Worm (Caenorhabditis elegans) whole organism, young adult: Measurements from ENCODE around the gene oma-1.

Experiments
- B0019.2 ChIP-seq: fragments of 200-800 bp; sonication (Bioruptor generic); conservative IDR thresholded peaks from 2 replicates; pipeline ENCODE4 v1.3.6; 2022; ENCODE audit warnings: missing genetic modification reagents, missing genetic modification characterization, missing compliant biosample characterization
- B0336.3 ChIP-seq: fragments of 200-800 bp; sonication (Bioruptor generic); IDR thresholded peaks from 2 replicates; pipeline ENCODE4 v1.3.6; 2022; ENCODE audit warnings: missing genetic modification characterization, missing compliant biosample characterization
- C17E4.6 ChIP-seq: fragments of 200-800 bp; sonication (Bioruptor generic); IDR thresholded peaks from 2 replicates; pipeline ENCODE4 v1.3.6; 2022; ENCODE audit warnings: missing genetic modification reagents, missing genetic modification characterization, missing compliant biosample characterization
- F49E8.2 ChIP-seq: sonication (generic microtip); optimal IDR thresholded peaks from 3 replicates; lab custom pipeline; 2017; ENCODE audit warnings: missing genetic modification characterization, mild to moderate bottlenecking, missing compliant biosample characterization, antibody characterized with exemption, moderate library complexity; ENCODE audit not compliant: insufficient read depth
- F57C9.4 ChIP-seq: sonication (generic microtip); optimal IDR thresholded peaks from 2 replicates; lab custom pipeline; 2017; ENCODE audit warnings: mild to moderate bottlenecking, missing genetic modification characterization, missing compliant biosample characterization
- K11D2.4 ChIP-seq: fragments of 200-800 bp; sonication (Bioruptor generic); IDR thresholded peaks from 2 replicates; pipeline ENCODE4 v1.3.6; 2022; ENCODE audit warnings: missing genetic modification reagents, missing genetic modification characterization, missing compliant biosample characterization
- Y95B8A.8 ChIP-seq: fragments of 200-800 bp; sonication (Bioruptor generic); IDR thresholded peaks from 2 replicates; pipeline ENCODE4 v1.3.6; 2022; ENCODE audit warnings: missing genetic modification reagents, missing genetic modification characterization, missing compliant biosample characterization
- ZK185.1 ChIP-seq: sonication (generic microtip); optimal IDR thresholded peaks from 2 replicates; lab custom pipeline; 2016; ENCODE audit warnings: mild to moderate bottlenecking, missing genetic modification characterization, missing compliant biosample characterization; ENCODE audit not compliant: poor library complexity, severe bottlenecking
- akir-1 ChIP-seq: fragments of 200-800 bp; sonication (Bioruptor generic); optimal IDR thresholded peaks from 2 replicates; lab custom pipeline; 2018; ENCODE audit warnings: mild to moderate bottlenecking, missing genetic modification characterization, moderate library complexity, missing compliant biosample characterization
- aptf-3 ChIP-seq: fragments of 200-800 bp; sonication (Bioruptor generic); IDR thresholded peaks from 2 replicates; pipeline ENCODE4 v1.3.6; 2022; ENCODE audit warnings: missing genetic modification characterization, missing compliant biosample characterization
- athp-1 ChIP-seq: sonication (generic microtip); optimal IDR thresholded peaks from 2 replicates; lab custom pipeline; 2017; ENCODE audit warnings: mild to moderate bottlenecking, missing genetic modification characterization, missing compliant biosample characterization
- bed-1 ChIP-seq: fragments of 200-800 bp; sonication (Bioruptor generic); IDR thresholded peaks from 2 replicates; pipeline ENCODE4 v1.3.6; 2022; ENCODE audit warnings: missing genetic modification reagents, missing genetic modification characterization, missing compliant biosample characterization
- bed-2 ChIP-seq: fragments of 200-800 bp; sonication (Bioruptor generic); IDR thresholded peaks from 2 replicates; pipeline ENCODE4 v1.3.6; 2022; ENCODE audit warnings: missing genetic modification reagents, missing genetic modification characterization, missing compliant biosample characterization
- cebp-1 ChIP-seq, 2 experiments: fragments of 200-800 bp in 1 of 2; sonication (Bioruptor generic) in 1 of 2; sonication (generic microtip) in 1 of 2; IDR thresholded peaks in 1 of 2; optimal IDR thresholded peaks in 1 of 2; 2 replicates each; pipeline versions ENCODE4 v1.3.6 to Lab custom; 2017 to 2022; ENCODE audit warnings: missing compliant biosample characterization in 2 of 2, missing genetic modification characterization in 2 of 2, mild to moderate bottlenecking in 1 of 2, missing genetic modification reagents in 1 of 2, moderate library complexity in 1 of 2
- cebp-2 ChIP-seq: fragments of 200-800 bp; sonication (Bioruptor generic); IDR thresholded peaks from 2 replicates; pipeline ENCODE4 v1.3.6; 2022; ENCODE audit warnings: missing genetic modification characterization, missing compliant biosample characterization
- ceh-27 ChIP-seq: fragments of 200-800 bp; sonication (Bioruptor generic); optimal IDR thresholded peaks from 2 replicates; lab custom pipeline; 2018; ENCODE audit warnings: mild to moderate bottlenecking, missing genetic modification characterization, moderate library complexity, missing compliant biosample characterization
- chd-7 ChIP-seq: sonication (generic microtip); optimal IDR thresholded peaks from 2 replicates; lab custom pipeline; 2016; ENCODE audit warnings: mild to moderate bottlenecking, missing genetic modification characterization, moderate library complexity, missing compliant biosample characterization
- die-1 ChIP-seq: sonication (generic microtip); optimal IDR thresholded peaks from 2 replicates; lab custom pipeline; 2016; ENCODE audit warnings: missing genotype, mild to moderate bottlenecking, missing genetic modification characterization, missing compliant biosample characterization
- dpl-1 ChIP-seq: fragments of 150-350 bp; optimal IDR thresholded peaks from 2 replicates; lab custom pipeline; 2014; ENCODE audit warnings: missing biosample characterization, missing genetic modification reagents, missing genetic modification characterization
- egl-44 ChIP-seq: fragments of 200-800 bp; sonication (Bioruptor generic); IDR thresholded peaks from 2 replicates; pipeline ENCODE4 v1.3.6; 2022; ENCODE audit warnings: missing genetic modification reagents, missing genetic modification characterization, missing compliant biosample characterization
- ekl-4 ChIP-seq: fragments of 200-800 bp; sonication (Bioruptor generic); IDR thresholded peaks from 2 replicates; pipeline ENCODE4 v1.3.6; 2022; ENCODE audit warnings: missing genetic modification reagents, missing genetic modification characterization, missing compliant biosample characterization
- ets-4 ChIP-seq: fragments of 200-800 bp; sonication (Bioruptor generic); optimal IDR thresholded peaks from 2 replicates; lab custom pipeline; 2018; ENCODE audit warnings: mild to moderate bottlenecking, missing genetic modification characterization, missing compliant biosample characterization
- gei-17 ChIP-seq: fragments of 200-800 bp; sonication (Bioruptor generic); optimal IDR thresholded peaks from 2 replicates; lab custom pipeline; 2018; ENCODE audit warnings: mild to moderate bottlenecking, missing genetic modification characterization, missing compliant biosample characterization
- hlh-26 ChIP-seq: fragments of 200-800 bp; sonication (Bioruptor generic); conservative IDR thresholded peaks from 2 replicates; pipeline ENCODE4 v1.3.6; 2022; ENCODE audit warnings: missing genetic modification reagents, missing genetic modification characterization, missing compliant biosample characterization
- hmg-20 ChIP-seq: fragments of 200-800 bp; sonication (Bioruptor generic); IDR thresholded peaks from 2 replicates; pipeline ENCODE4 v1.3.6; 2022; ENCODE audit warnings: missing genetic modification reagents, missing genetic modification characterization, missing compliant biosample characterization
- lin-40 ChIP-seq: sonication (generic microtip); optimal IDR thresholded peaks from 2 replicates; lab custom pipeline; 2016; ENCODE audit warnings: missing genetic modification characterization, mild to moderate bottlenecking, missing compliant biosample characterization, missing genotype, missing genetic modification reagents
- lir-1 ChIP-seq: fragments of 200-800 bp; sonication (Bioruptor generic); conservative IDR thresholded peaks from 2 replicates; pipeline ENCODE4 v1.3.6; 2022; ENCODE audit warnings: missing genetic modification reagents, missing genetic modification characterization, missing compliant biosample characterization
- lsl-1 ChIP-seq: fragments of 200-800 bp; sonication (Bioruptor generic); optimal IDR thresholded peaks from 2 replicates; lab custom pipeline; 2018; ENCODE audit warnings: mild to moderate bottlenecking, missing genetic modification characterization, moderate library complexity, missing compliant biosample characterization
- madf-10 ChIP-seq: sonication (generic microtip); optimal IDR thresholded peaks from 2 replicates; lab custom pipeline; 2016; ENCODE audit warnings: mild to moderate bottlenecking, missing genetic modification characterization, missing compliant biosample characterization
- madf-3 ChIP-seq: fragments of 200-800 bp; sonication (Bioruptor generic); IDR thresholded peaks from 2 replicates; pipeline ENCODE4 v1.3.6; 2022; ENCODE audit warnings: missing genetic modification reagents, missing genetic modification characterization, missing compliant biosample characterization
- madf-8 ChIP-seq: fragments of 200-800 bp; sonication (Bioruptor generic); conservative IDR thresholded peaks from 2 replicates; pipeline ENCODE4 v1.3.6; 2022; ENCODE audit warnings: missing genetic modification reagents, missing genetic modification characterization, missing compliant biosample characterization
- nfya-1 ChIP-seq: sonication (generic microtip); optimal IDR thresholded peaks from 2 replicates; lab custom pipeline; 2017; ENCODE audit warnings: antibody characterized with exemption, missing compliant biosample characterization, missing genetic modification characterization, borderline replicate concordance; ENCODE audit not compliant: insufficient read depth
- nfyb-1 ChIP-seq: fragments of 200-800 bp; sonication (Bioruptor generic); IDR thresholded peaks from 2 replicates; pipeline ENCODE4 v1.3.6; 2022; ENCODE audit warnings: missing genetic modification reagents, missing genetic modification characterization, missing compliant biosample characterization
- nhr-120 ChIP-seq: fragments of 200-800 bp; sonication (Bioruptor generic); IDR thresholded peaks from 2 replicates; pipeline ENCODE4 v1.3.6; 2022; ENCODE audit warnings: missing genetic modification characterization, missing compliant biosample characterization
- nhr-27 ChIP-seq: fragments of 200-800 bp; sonication (Bioruptor generic); optimal IDR thresholded peaks from 2 replicates; lab custom pipeline; 2018; ENCODE audit warnings: mild to moderate bottlenecking, missing genetic modification characterization, moderate library complexity, missing compliant biosample characterization
- pbrm-1 ChIP-seq: fragments of 200-800 bp; sonication (Bioruptor generic); IDR thresholded peaks from 2 replicates; pipeline ENCODE4 v1.3.6; 2022; ENCODE audit warnings: missing genetic modification reagents, missing genetic modification characterization, missing compliant biosample characterization
- rec-8 ChIP-seq, 2 experiments: sonication (generic microtip); optimal IDR thresholded peaks; 2 replicates each; lab custom pipeline; 2016; ENCODE audit warnings: mild to moderate bottlenecking in 2 of 2, missing genetic modification characterization in 2 of 2, missing genetic modification reagents in 2 of 2, missing genotype in 2 of 2, missing biosample characterization in 1 of 2, missing compliant biosample characterization in 1 of 2, moderate library complexity in 1 of 2
- sdz-38 ChIP-seq: sonication (generic microtip); optimal IDR thresholded peaks from 2 replicates; lab custom pipeline; 2016; ENCODE audit warnings: missing genotype, missing genetic modification characterization, missing compliant biosample characterization
- snpc-1.1 ChIP-seq: sonication (generic microtip); optimal IDR thresholded peaks from 2 replicates; lab custom pipeline; 2017; ENCODE audit warnings: missing genetic modification characterization, mild to moderate bottlenecking, missing compliant biosample characterization, antibody characterized with exemption, moderate library complexity, missing genotype, missing genetic modification reagents; ENCODE audit not compliant: insufficient read depth
- snpc-1.3 ChIP-seq: sonication (generic microtip); optimal IDR thresholded peaks from 2 replicates; lab custom pipeline; 2017; ENCODE audit warnings: missing genetic modification characterization, mild to moderate bottlenecking, missing compliant biosample characterization, antibody characterized with exemption, moderate library complexity, missing genotype, missing genetic modification reagents; ENCODE audit not compliant: insufficient read depth
- somi-1 ChIP-seq: fragments of 200-800 bp; sonication (Bioruptor generic); optimal IDR thresholded peaks from 2 replicates; lab custom pipeline; 2018; ENCODE audit warnings: mild to moderate bottlenecking, missing genetic modification characterization, missing compliant biosample characterization
- tlf-1 ChIP-seq: fragments of 200-800 bp; sonication (Bioruptor generic); optimal IDR thresholded peaks from 2 replicates; lab custom pipeline; 2018; ENCODE audit warnings: mild to moderate bottlenecking, missing genetic modification characterization, missing compliant biosample characterization
- xnd-1 ChIP-seq: sonication (generic microtip); optimal IDR thresholded peaks from 2 replicates; lab custom pipeline; 2016; ENCODE audit warnings: missing genotype, missing genetic modification reagents, missing genetic modification characterization, missing compliant biosample characterization
- zim-3 ChIP-seq: sonication (generic microtip); optimal IDR thresholded peaks from 2 replicates; lab custom pipeline; 2017; ENCODE audit warnings: mild to moderate bottlenecking, missing genetic modification characterization, moderate library complexity, missing compliant biosample characterization
- ztf-25 ChIP-seq: fragments of 200-800 bp; sonication (Bioruptor generic); IDR thresholded peaks from 2 replicates; pipeline ENCODE4 v1.3.6; 2022; ENCODE audit warnings: missing genetic modification reagents, missing genetic modification characterization, missing compliant biosample characterization
- ztf-26 ChIP-seq: sonication (generic microtip); optimal IDR thresholded peaks from 2 replicates; lab custom pipeline; 2017; ENCODE audit warnings: missing genetic modification characterization, missing compliant biosample characterization
- ztf-28 ChIP-seq: fragments of 200-800 bp; sonication (Bioruptor generic); IDR thresholded peaks from 2 replicates; pipeline ENCODE4 v1.3.6; 2022; ENCODE audit warnings: missing genetic modification reagents, missing genetic modification characterization, missing compliant biosample characterization

Gene oma-1

DNA sequence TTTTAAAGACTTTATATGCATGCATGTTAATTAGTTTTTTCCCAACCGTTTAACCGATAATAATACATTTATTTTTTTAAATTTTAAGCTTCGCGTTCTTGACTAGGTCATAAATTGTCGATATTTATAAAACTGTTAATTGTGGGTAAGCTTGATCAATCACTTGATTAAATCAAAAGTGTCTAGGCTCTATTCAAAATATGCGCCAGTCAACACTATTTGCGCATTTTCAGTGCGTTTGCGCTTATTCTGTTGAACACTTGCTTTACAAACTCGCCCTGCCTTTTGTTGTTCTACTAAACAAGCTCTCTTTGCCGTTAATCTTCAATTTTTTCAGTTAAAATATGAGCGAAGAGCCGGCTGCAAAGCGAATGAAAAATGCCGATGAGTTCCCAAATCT is 2.4 kb downstream of the oma-1 start, which contains the start of gene spr-2 (continued):
- TF ChIP-seq pbrm-1 (GFP tag; lab: Robert Waterston, UW) (0 out of 2 replicates have a peak, but pooled peaks have one; percentile 9), somi-1 (GFP tag; lab: Kevin White, UChicago) (no peak), ztf-25 (no peak), madf-3 (GFP tag; lab: Robert Waterston, UW) (no peak), snpc-1.1 (tag; lab: Kevin White, UChicago) (no peak), madf-8 (no peak), K11D2.4 (GFP tag; lab: Robert Waterston, UW) (no peak), snpc-1.3 (tag; lab: Kevin White, UChicago) (no peak), ceh-27 (GFP tag; lab: Kevin White, UChicago) (peak; percentile 44), cebp-1 (GFP tag; IDR thresholded peaks at IDR 0.05; lab: Robert Waterston, UW) (no peak), cebp-1 (tag; optimal IDR thresholded peaks at IDR 0.05; lab: Kevin White, UChicago) (peak; percentile 43), lsl-1 (GFP tag; lab: Kevin White, UChicago) (peak; percentile 42), C17E4.6 (GFP tag; lab: Robert Waterston, UW) (no peak), nhr-120 (no peak), athp-1 (no peak), ztf-26 (tag; lab: Kevin White, UChicago) (no peak), bed-2 (no peak), Y95B8A.8 (GFP tag; lab: Robert Waterston, UW) (0 out of 2 replicates have a peak, but pooled peaks have one; percentile 47), cebp-2 (no peak), rec-8 (tag; optimal IDR thresholded peaks at IDR 0.05; lab: Kevin White, UChicago) (no peak), hlh-26 (GFP tag; lab: Robert Waterston, UW) (no peak), tlf-1 (peak; percentile 10), aptf-3 (GFP tag; lab: Robert Waterston, UW) (0 out of 2 replicates have a peak, but pooled peaks have one; percentile 53), sdz-38 (tag; lab: Kevin White, UChicago) (no peak), ZK185.1 (tag; lab: Kevin White, UChicago) (peak; percentile 44), bed-1 (GFP tag; lab: Robert Waterston, UW) (no peak), nhr-27 (tag; lab: Kevin White, UChicago) (no peak), xnd-1 (tag; lab: Kevin White, UChicago) (no peak), nfyb-1 (GFP tag; lab: Robert Waterston, UW) (peak; percentile 54; the same call in 1 of the 2 replicates), ets-4 (GFP tag; lab: Kevin White, UChicago) (no peak), ztf-28 (GFP tag; lab: Robert Waterston, UW) (no peak), akir-1 (GFP tag; lab: Kevin White, UChicago) (no peak), ekl-4 (GFP tag; lab: Robert Waterston, UW) (0 out of 2 replicates have a peak, but pooled peaks have one; percentile 13), egl-44 (GFP tag; lab: Robert Waterston, UW) (no peak), lir-1 (GFP tag; lab: Robert Waterston, UW) (no peak), nfya-1 (tag; lab: Kevin White, UChicago) (no peak), F57C9.4 (no peak), B0019.2 (no peak), gei-17 (GFP tag; lab: Kevin White, UChicago) (no peak), B0336.3 (peak; percentile 49), madf-10 (no peak), zim-3 (no peak), dpl-1 (GFP tag; lab: Kevin White, UChicago) (peak; percentile 42), hmg-20 (no peak), chd-7 (tag; lab: Kevin White, UChicago) (no peak), lin-40 (tag; lab: Kevin White, UChicago) (peak; percentile 55), die-1 (no peak), F49E8.2 (tag; lab: Kevin White, UChicago) (no peak)
